ENCODE assay signal across 5 fruit fly cellular contexts in genomic region chr3L:16217935-16218334, dm6.
TF ChIP-seq lines count a peak whose summit lies in the region.

No protein-coding gene starts in this region.

- TF ChIP-seq CTCF in whole organism, embryonic (GFP tag; optimal IDR thresholded peaks at IDR 0.05; lab: Kevin White, UChicago), result no peak

TF ChIP-seq in whole organism, adult, 20 proteins besides CTCF, POLR2A, EP300 and RAD21:
- no peak for TF ChIP-seq Hr96 (GFP tag; optimal IDR thresholded peaks at IDR 0.05; lab: Kevin White, UChicago)
- no peak for TF ChIP-seq Mnt (GFP tag; optimal IDR thresholded peaks at IDR 0.05; lab: Kevin White, UChicago)
- no peak for TF ChIP-seq cic (GFP tag; optimal IDR thresholded peaks at IDR 0.05; lab: Kevin White, UChicago)
- peak; percentile 39 for TF ChIP-seq kay (GFP tag; lab: Kevin White, UChicago; ENCODE audit: borderline replicate concordance)
- TF ChIP-seq bab1 (GFP tag; optimal IDR thresholded peaks at IDR 0.05; lab: Kevin White, UChicago), result no peak

TF ChIP-seq in whole organism, embryonic, 481 proteins besides CTCF, POLR2A, EP300 and RAD21:
- TF ChIP-seq Ptx1 (GFP tag; IDR thresholded peaks at IDR 0.05; lab: Robert Waterston, UW), result 0 out of 2 replicates have a peak, but pooled peaks have one; percentile 15
- no peak for TF ChIP-seq CG18262 (tag; optimal IDR thresholded peaks at IDR 0.05; lab: Kevin White, UChicago)
- no peak for TF ChIP-seq cg (GFP tag; optimal IDR thresholded peaks at IDR 0.05; lab: Kevin White, UChicago)
- TF ChIP-seq CG3281 (GFP tag; optimal IDR thresholded peaks at IDR 0.05; lab: Kevin White, UChicago), result no peak
- no peak for TF ChIP-seq CG1529 (GFP tag; optimal IDR thresholded peaks at IDR 0.05; lab: Kevin White, UChicago)
- peak; percentile 64 for TF ChIP-seq sens (GFP tag; lab: Kevin White, UChicago)
- TF ChIP-seq HLHmδ (GFP tag; optimal IDR thresholded peaks at IDR 0.05; lab: Kevin White, UChicago), result no peak
- no peak for TF ChIP-seq luna (GFP tag; optimal IDR thresholded peaks at IDR 0.05; lab: Kevin White, UChicago)
- TF ChIP-seq bowl (GFP tag; IDR thresholded peaks at IDR 0.05; lab: Robert Waterston, UW), result no peak
- no peak for TF ChIP-seq CG12155 (GFP tag; optimal IDR thresholded peaks at IDR 0.05; lab: Kevin White, UChicago)
- no peak for TF ChIP-seq run (tag; optimal IDR thresholded peaks at IDR 0.05; lab: Kevin White, UChicago)
- TF ChIP-seq gsb (GFP tag; IDR thresholded peaks at IDR 0.05; lab: Robert Waterston, UW), result no peak
- TF ChIP-seq bsh (GFP tag; optimal IDR thresholded peaks at IDR 0.05; lab: Kevin White, UChicago), result peak in 1 of 2 experiments; percentile 48
- TF ChIP-seq Hr51 (GFP tag; optimal IDR thresholded peaks at IDR 0.05; lab: Kevin White, UChicago), result no peak
- peak; percentile 82 for TF ChIP-seq Drgx (GFP tag; IDR thresholded peaks at IDR 0.05; lab: Robert Waterston, UW)

TF ChIP-seq in whole organism, prepupa, 60 proteins besides CTCF, POLR2A, EP300 and RAD21 (continues in another document):
- TF ChIP-seq Hr39 (GFP tag; optimal IDR thresholded peaks at IDR 0.05; lab: Kevin White, UChicago) (peak; percentile 11), CG8119 (GFP tag; IDR thresholded peaks at IDR 0.05; lab: Robert Waterston, UW) (peak; percentile 79), CG34406 (GFP tag; optimal IDR thresholded peaks at IDR 0.05; lab: Kevin White, UChicago) (peak; percentile 5), CG11902 (GFP tag; optimal IDR thresholded peaks at IDR 0.05; lab: Kevin White, UChicago) (no peak), CG7368 (GFP tag; optimal IDR thresholded peaks at IDR 0.05; lab: Kevin White, UChicago) (no peak), CG10669 (GFP tag; optimal IDR thresholded peaks at IDR 0.05; lab: Kevin White, UChicago) (peak; percentile 38), Eip93F (GFP tag; optimal IDR thresholded peaks at IDR 0.05; lab: Kevin White, UChicago) (no peak), OdsH (GFP tag; optimal IDR thresholded peaks at IDR 0.05; lab: Kevin White, UChicago) (peak; percentile 66), CG6163 (GFP tag; IDR thresholded peaks at IDR 0.05; lab: Robert Waterston, UW) (peak; percentile 83), CG9139 (GFP tag; optimal IDR thresholded peaks at IDR 0.05; lab: Kevin White, UChicago) (no peak), lz (GFP tag; optimal IDR thresholded peaks at IDR 0.05; lab: Kevin White, UChicago) (peak; percentile 11), CG3919 (GFP tag; optimal IDR thresholded peaks at IDR 0.05; lab: Kevin White, UChicago) (peak; percentile 72), net (GFP tag; optimal IDR thresholded peaks at IDR 0.05; lab: Kevin White, UChicago) (peak; percentile 41), fkh (GFP tag; optimal IDR thresholded peaks at IDR 0.05; lab: Kevin White, UChicago) (no peak), CG6808 (GFP tag; optimal IDR thresholded peaks at IDR 0.05; lab: Kevin White, UChicago) (peak; percentile 37), CG31627 (GFP tag; optimal IDR thresholded peaks at IDR 0.05; lab: Kevin White, UChicago) (no peak), Met (GFP tag; optimal IDR thresholded peaks at IDR 0.05; lab: Kevin White, UChicago) (peak; percentile 49), Sox102F (GFP tag; optimal IDR thresholded peaks at IDR 0.05; lab: Kevin White, UChicago) (no peak), spab (GFP tag; optimal IDR thresholded peaks at IDR 0.05; lab: Kevin White, UChicago) (no peak), Hr38 (GFP tag; optimal IDR thresholded peaks at IDR 0.05; lab: Kevin White, UChicago) (no peak), cyc (GFP tag; optimal IDR thresholded peaks at IDR 0.05; lab: Kevin White, UChicago) (peak; percentile 21), Sox14 (GFP tag; optimal IDR thresholded peaks at IDR 0.05; lab: Kevin White, UChicago) (peak; percentile 56), CG6276 (GFP tag; optimal IDR thresholded peaks at IDR 0.05; lab: Kevin White, UChicago) (peak; percentile 20), salr (GFP tag; optimal IDR thresholded peaks at IDR 0.05; lab: Kevin White, UChicago) (peak in 1 of 2 experiments; percentile 69), dac (GFP tag; optimal IDR thresholded peaks at IDR 0.05; lab: Kevin White, UChicago) (peak; percentile 40)

TF ChIP-seq in whole organism, pupa, 21 proteins besides CTCF, POLR2A, EP300 and RAD21:
- TF ChIP-seq CG17806 (tag; optimal IDR thresholded peaks at IDR 0.05; lab: Kevin White, UChicago) (peak; percentile 59), CG14655 (GFP tag; optimal IDR thresholded peaks at IDR 0.05; lab: Kevin White, UChicago) (peak; percentile 79), CG4496 (GFP tag; IDR thresholded peaks at IDR 0.05; lab: Robert Waterston, UW) (peak; percentile 64; the same call in 2 of the 3 replicates), CG34367 (tag; optimal IDR thresholded peaks at IDR 0.05; lab: Kevin White, UChicago) (peak; percentile 45), Pif1A (GFP tag; optimal IDR thresholded peaks at IDR 0.05; lab: Kevin White, UChicago) (peak; percentile 52), CG9948 (tag; optimal IDR thresholded peaks at IDR 0.05; lab: Kevin White, UChicago) (peak; percentile 60), gl (tag; optimal IDR thresholded peaks at IDR 0.05; lab: Kevin White, UChicago) (no peak), CG13204 (GFP tag; optimal IDR thresholded peaks at IDR 0.05; lab: Kevin White, UChicago) (no peak), CG32121 (GFP tag; IDR thresholded peaks at IDR 0.05; lab: Robert Waterston, UW) (no peak), CG8301 (tag; optimal IDR thresholded peaks at IDR 0.05; lab: Kevin White, UChicago) (peak; percentile 77), Snoo (tag; optimal IDR thresholded peaks at IDR 0.05; lab: Kevin White, UChicago) (no peak), CG10348 (GFP tag; IDR thresholded peaks at IDR 0.05; lab: Robert Waterston, UW) (no peak), rn (GFP tag; IDR thresholded peaks at IDR 0.05; lab: Robert Waterston, UW) (peak; percentile 4; the same call in 1 of the 2 replicates), EcR (GFP tag; optimal IDR thresholded peaks at IDR 0.05; lab: Kevin White, UChicago) (no peak), CG8159 (tag; optimal IDR thresholded peaks at IDR 0.05; lab: Kevin White, UChicago) (peak; percentile 39), Pif1B (GFP tag; optimal IDR thresholded peaks at IDR 0.05; lab: Kevin White, UChicago) (peak; percentile 41), D1 (tag; optimal IDR thresholded peaks at IDR 0.05; lab: Kevin White, UChicago) (no peak), CG15710 (tag; optimal IDR thresholded peaks at IDR 0.05; lab: Kevin White, UChicago) (peak; percentile 21), CG12605 (GFP tag; IDR thresholded peaks at IDR 0.05; lab: Robert Waterston, UW) (peak; percentile 63), fd96Ca (GFP tag; IDR thresholded peaks at IDR 0.05; lab: Robert Waterston, UW) (0 out of 3 replicates have a peak, but pooled peaks have one; percentile 8), Ets98B (GFP tag; IDR thresholded peaks at IDR 0.05; lab: Robert Waterston, UW) (peak; percentile 82)

TF ChIP-seq in whole organism, wandering third instar larva, 38 proteins besides CTCF, POLR2A, EP300 and RAD21:
- TF ChIP-seq HLH106 (tag; optimal IDR thresholded peaks at IDR 0.05; lab: Kevin White, UChicago) (no peak), fru (GFP tag; optimal IDR thresholded peaks at IDR 0.05; lab: Kevin White, UChicago) (peak; percentile 17)
